Fruit fly (Drosophila melanogaster) whole organism, embryonic: ENCODE data around the gene CG1246.

Source experiments
- CG11085 ChIP-seq: fragments of 200-800 bp; sonication (Bioruptor generic); IDR thresholded peaks from 2 replicates; pipeline ENCODE4 v1.3.6; 2022; ENCODE audit warnings: missing biosample characterization, missing genetic modification characterization
- CG11398 ChIP-seq: fragments of 200-800 bp; sonication (Bioruptor generic); optimal IDR thresholded peaks from 2 replicates; lab custom pipeline; 2016; ENCODE audit warnings: missing biosample characterization, missing genetic modification characterization
- CG12071 ChIP-seq: fragments of 200-800 bp; sonication (Bioruptor generic); optimal IDR thresholded peaks from 3 replicates; lab custom pipeline; 2018; ENCODE audit warnings: missing biosample characterization, mild to moderate bottlenecking, missing genetic modification characterization
- CG12659 ChIP-seq: fragments of 200-800 bp; sonication (Bioruptor generic); optimal IDR thresholded peaks from 3 replicates; lab custom pipeline; 2017; ENCODE audit warnings: mild to moderate bottlenecking, missing biosample characterization, missing genetic modification reagents, missing genetic modification characterization
- CG14050 ChIP-seq: fragments of 200-800 bp; sonication (Bioruptor generic); IDR thresholded peaks from 3 replicates; pipeline ENCODE4 v1.3.6; 2022; ENCODE audit warnings: missing biosample characterization, missing genetic modification characterization
- CG15011 ChIP-seq: fragments of 200-800 bp; sonication (Bioruptor generic); optimal IDR thresholded peaks from 3 replicates; lab custom pipeline; 2018; ENCODE audit warnings: missing biosample characterization, mild to moderate bottlenecking, missing genetic modification characterization
- CG16815 ChIP-seq: fragments of 200-800 bp; sonication (Bioruptor generic); optimal IDR thresholded peaks from 3 replicates; lab custom pipeline; 2017; ENCODE audit warnings: missing biosample characterization, mild to moderate bottlenecking, missing genetic modification characterization
- CG2116 ChIP-seq: fragments of 200-800 bp; sonication (Bioruptor generic); optimal IDR thresholded peaks from 3 replicates; lab custom pipeline; 2018; ENCODE audit warnings: missing biosample characterization, mild to moderate bottlenecking, missing genetic modification characterization
- CG3838 ChIP-seq: fragments of 200-800 bp; sonication (Bioruptor generic); optimal IDR thresholded peaks from 3 replicates; lab custom pipeline; 2016; ENCODE audit warnings: missing biosample characterization, missing genetic modification characterization
- CG4617 ChIP-seq: fragments of 200-800 bp; sonication (Bioruptor generic); optimal IDR thresholded peaks from 3 replicates; lab custom pipeline; 2016; ENCODE audit warnings: missing biosample characterization, missing genetic modification characterization, borderline replicate concordance
- CG4707 ChIP-seq: fragments of 200-800 bp; sonication (Bioruptor generic); optimal IDR thresholded peaks from 2 replicates; lab custom pipeline; 2018; ENCODE audit warnings: missing biosample characterization, mild to moderate bottlenecking, missing genetic modification characterization, moderate library complexity
- CG6683 ChIP-seq: fragments of 200-800 bp; sonication (Bioruptor generic); optimal IDR thresholded peaks from 2 replicates; lab custom pipeline; 2017; ENCODE audit warnings: missing biosample characterization, mild to moderate bottlenecking, missing genetic modification characterization, missing genetic modification reagents
- CG7745 ChIP-seq: fragments of 200-800 bp; sonication (Bioruptor generic); optimal IDR thresholded peaks from 2 replicates; lab custom pipeline; 2018; ENCODE audit warnings: missing biosample characterization, mild to moderate bottlenecking, missing genetic modification characterization, moderate library complexity
- CG8089 ChIP-seq: fragments of 200-800 bp; sonication (Bioruptor generic); optimal IDR thresholded peaks from 3 replicates; lab custom pipeline; 2016; ENCODE audit warnings: missing biosample characterization, missing genetic modification characterization
- CG8290 ChIP-seq, 3 experiments: fragments of 200-800 bp; sonication (Bioruptor generic); optimal IDR thresholded peaks; 2 replicates each; lab custom pipeline; 2016 to 2019; ENCODE audit warnings: missing biosample characterization in 3 of 3, missing genetic modification characterization in 3 of 3, mild to moderate bottlenecking in 2 of 3, moderate library complexity in 1 of 3
- ERR ChIP-seq: fragments of 200-800 bp; sonication (Bioruptor generic); optimal IDR thresholded peaks from 2 replicates; lab custom pipeline; 2016; ENCODE audit warnings: missing biosample characterization, missing genetic modification characterization
- Elba2 ChIP-seq: fragments of 200-800 bp; sonication (Bioruptor generic); optimal IDR thresholded peaks from 3 replicates; lab custom pipeline; 2016; ENCODE audit warnings: missing biosample characterization, missing genetic modification characterization
- Gsc ChIP-seq: fragments of 200-800 bp; sonication (Bioruptor generic); IDR thresholded peaks from 2 replicates; pipeline ENCODE4 v1.3.6; 2022; ENCODE audit warnings: missing biosample characterization, missing genetic modification characterization
- HmgD ChIP-seq: fragments of 200-800 bp; sonication (Bioruptor generic); optimal IDR thresholded peaks from 3 replicates; lab custom pipeline; 2016; ENCODE audit warnings: missing biosample characterization, missing genetic modification characterization
- HmgZ ChIP-seq: fragments of 200-800 bp; sonication (Bioruptor generic); optimal IDR thresholded peaks from 2 replicates; lab custom pipeline; 2018; ENCODE audit warnings: missing biosample characterization, mild to moderate bottlenecking, missing genetic modification characterization
- NC2β ChIP-seq: fragments of 200-800 bp; sonication (Bioruptor generic); optimal IDR thresholded peaks from 2 replicates; lab custom pipeline; 2016; ENCODE audit warnings: missing biosample characterization, missing genetic modification characterization
- NFAT ChIP-seq: fragments of 200-800 bp; sonication (Bioruptor generic); IDR thresholded peaks from 2 replicates; pipeline ENCODE4 v1.3.6; 2022; ENCODE audit warnings: missing biosample characterization, missing genetic modification characterization
- Oli ChIP-seq: fragments of 200-800 bp; sonication (Bioruptor generic); optimal IDR thresholded peaks from 2 replicates; lab custom pipeline; 2018; ENCODE audit warnings: missing biosample characterization, mild to moderate bottlenecking, missing genetic modification characterization, moderate library complexity
- Ptx1 ChIP-seq: fragments of 200-800 bp; sonication (Bioruptor generic); IDR thresholded peaks from 2 replicates; pipeline ENCODE4 v1.3.6; 2022; ENCODE audit warnings: missing biosample characterization, missing genetic modification characterization
- Trl ChIP-seq, 3 experiments: fragments of >200 bp in 2 of 3; fragments of 200-800 bp in 1 of 3; sonication (Bioruptor generic) in 1 of 3; optimal IDR thresholded peaks; 2 replicates in 1 of 3; 3 replicates in 2 of 3; lab custom pipeline; 2016 to 2017; ENCODE audit warnings: missing biosample characterization in 1 of 3, missing genetic modification characterization in 1 of 3
- bcd ChIP-seq: fragments of 200-800 bp; sonication (Bioruptor generic); optimal IDR thresholded peaks from 2 replicates; lab custom pipeline; 2017; ENCODE audit warnings: missing biosample characterization, mild to moderate bottlenecking, missing genetic modification characterization
- chinmo ChIP-seq: fragments of 200-800 bp; sonication (Bioruptor generic); IDR thresholded peaks from 4 replicates; pipeline ENCODE4 v1.3.6; 2022; ENCODE audit warnings: missing biosample characterization, missing genetic modification characterization; ENCODE audit not compliant: partially characterized antibody
- crp ChIP-seq, 2 experiments: fragments of 200-800 bp; sonication (Bioruptor generic); optimal IDR thresholded peaks; 2 replicates in 1 of 2; 3 replicates in 1 of 2; lab custom pipeline; 2017; ENCODE audit warnings: missing biosample characterization in 2 of 2, missing genetic modification characterization in 2 of 2, mild to moderate bottlenecking in 1 of 2, moderate library complexity in 1 of 2
- gem ChIP-seq: fragments of 200-800 bp; sonication (Bioruptor generic); optimal IDR thresholded peaks from 2 replicates; lab custom pipeline; 2019; ENCODE audit warnings: missing biosample characterization, mild to moderate bottlenecking, missing genetic modification characterization, moderate library complexity
- ham ChIP-seq: fragments of 200-800 bp; sonication (Bioruptor generic); IDR thresholded peaks from 2 replicates; pipeline ENCODE4 v1.3.6; 2022; ENCODE audit warnings: missing biosample characterization, missing genetic modification characterization
- hbn ChIP-seq: fragments of 200-800 bp; sonication (Bioruptor generic); IDR thresholded peaks from 2 replicates; pipeline ENCODE4 v1.3.6; 2022; ENCODE audit warnings: missing biosample characterization, missing genetic modification characterization; ENCODE audit not compliant: partially characterized antibody
- insv ChIP-seq, 2 experiments: fragments of 200-800 bp; sonication (Bioruptor generic); optimal IDR thresholded peaks; 3 replicates each; lab custom pipeline; 2016 to 2018; ENCODE audit warnings: missing biosample characterization in 2 of 2, missing genetic modification characterization in 2 of 2
- kay ChIP-seq: fragments of 200-800 bp; sonication (Bioruptor generic); optimal IDR thresholded peaks from 2 replicates; lab custom pipeline; 2016; ENCODE audit warnings: missing biosample characterization, missing genetic modification characterization
- lab ChIP-seq: fragments of 200-800 bp; sonication (Bioruptor generic); optimal IDR thresholded peaks from 3 replicates; lab custom pipeline; 2017; ENCODE audit warnings: missing biosample characterization, missing genetic modification characterization, mild to moderate bottlenecking, moderate library complexity, missing genetic modification reagents
- mam ChIP-seq: fragments of 200-800 bp; sonication (Bioruptor generic); optimal IDR thresholded peaks from 3 replicates; lab custom pipeline; 2016; ENCODE audit warnings: missing biosample characterization, missing genetic modification characterization
- pho ChIP-seq: fragments of 200-800 bp; sonication (Bioruptor generic); optimal IDR thresholded peaks from 2 replicates; lab custom pipeline; 2016; ENCODE audit warnings: missing biosample characterization, missing genetic modification characterization
- pnt ChIP-seq: fragments of 200-800 bp; sonication (Bioruptor generic); optimal IDR thresholded peaks from 3 replicates; lab custom pipeline; 2016; ENCODE audit warnings: missing biosample characterization, missing genetic modification characterization
- ro ChIP-seq: fragments of 200-800 bp; sonication (Bioruptor generic); IDR thresholded peaks from 2 replicates; pipeline ENCODE4 v1.3.6; 2022; ENCODE audit warnings: missing biosample characterization, missing genetic modification characterization
- sima ChIP-seq: fragments of 200-800 bp; sonication (Bioruptor generic); optimal IDR thresholded peaks from 2 replicates; lab custom pipeline; 2016; ENCODE audit warnings: missing biosample characterization, missing genetic modification characterization
- sob ChIP-seq: fragments of 200-800 bp; sonication (Bioruptor generic); IDR thresholded peaks from 2 replicates; pipeline ENCODE4 v1.3.6; 2022; ENCODE audit warnings: missing biosample characterization, missing genetic modification characterization
- sqz ChIP-seq: fragments of 200-800 bp; sonication (Bioruptor generic); optimal IDR thresholded peaks from 3 replicates; lab custom pipeline; 2018; ENCODE audit warnings: missing biosample characterization, mild to moderate bottlenecking, missing genetic modification characterization
- sug ChIP-seq: fragments of 200-800 bp; optimal IDR thresholded peaks from 2 replicates; lab custom pipeline; 2019; ENCODE audit warnings: missing biosample characterization, mild to moderate bottlenecking, missing genetic modification characterization, moderate library complexity
- tll ChIP-seq, 2 experiments: fragments of 200-800 bp in 1 of 2; fragments of >200 bp in 1 of 2; sonication (Bioruptor generic) in 1 of 2; optimal IDR thresholded peaks; 2 replicates each; lab custom pipeline; 2017 to 2019; ENCODE audit warnings: missing biosample characterization in 2 of 2, missing genetic modification characterization in 2 of 2, mild to moderate bottlenecking in 1 of 2, moderate library complexity in 1 of 2
- trh ChIP-seq: fragments of 200-800 bp; sonication (Bioruptor generic); optimal IDR thresholded peaks from 2 replicates; lab custom pipeline; 2016; ENCODE audit warnings: missing biosample characterization, missing genetic modification characterization
- ttk ChIP-seq: fragments of 200-800 bp; sonication (Bioruptor generic); IDR thresholded peaks from 2 replicates; pipeline ENCODE4 v2.1.2; 2022; ENCODE audit warnings: missing biosample characterization, missing genetic modification characterization
- zf30C ChIP-seq: fragments of 200-800 bp; sonication (Bioruptor generic); optimal IDR thresholded peaks from 3 replicates; lab custom pipeline; 2018; ENCODE audit warnings: missing biosample characterization, mild to moderate bottlenecking, missing genetic modification characterization
- zfh1 ChIP-seq: fragments of 200-800 bp; sonication (Bioruptor generic); IDR thresholded peaks from 3 replicates; pipeline ENCODE4 v1.3.6; 2022; ENCODE audit warnings: missing biosample characterization, missing genetic modification characterization

CG1246 gene

DNA sequence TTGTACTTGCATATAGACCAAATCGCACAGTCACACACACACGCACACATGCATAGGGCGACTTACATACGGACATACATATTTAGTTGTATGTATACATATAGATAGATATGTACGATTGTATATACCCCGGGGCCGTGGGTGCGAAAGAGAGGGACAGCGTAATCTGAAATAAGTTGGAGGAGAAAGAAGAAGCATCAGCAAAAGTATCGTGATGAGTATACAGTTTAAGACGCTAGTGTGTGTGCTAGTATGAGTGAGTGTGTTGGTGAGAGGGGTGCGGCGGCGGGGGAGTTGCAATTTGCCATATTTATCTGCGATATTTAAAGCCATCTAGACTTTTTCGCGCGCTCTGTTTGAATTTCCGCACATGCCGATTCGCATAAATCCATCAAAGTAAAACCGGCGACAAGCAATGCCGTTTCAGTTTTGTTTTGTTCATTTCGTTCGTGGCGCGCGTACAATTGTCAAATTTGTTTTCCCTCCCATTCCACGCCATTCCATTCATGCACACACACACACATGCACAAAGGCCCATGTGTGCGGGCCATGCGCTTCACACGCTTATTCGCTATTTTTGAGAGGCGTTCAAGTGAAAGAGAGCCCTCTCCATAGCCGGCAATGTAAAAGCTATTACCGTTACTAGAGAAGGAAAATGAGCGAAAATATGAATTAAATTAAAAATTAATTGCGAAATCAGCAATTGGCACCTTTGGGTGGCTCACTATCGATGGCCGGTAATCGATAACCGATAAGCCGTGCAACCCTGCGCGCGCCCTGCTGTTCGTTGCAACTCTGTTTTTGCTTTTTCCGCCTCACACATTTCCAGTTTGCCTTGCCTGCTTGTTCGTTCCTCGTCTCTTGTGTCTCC lies 12.7 kb upstream of the CG1246 start (continued):
- peak; percentile 78 for TF ChIP-seq sug (tag; lab: Kevin White, UChicago)
- TF ChIP-seq Elba2 = no peak
- peak; percentile 85 for TF ChIP-seq CG12071
- peak; percentile 64 for TF ChIP-seq Ptx1 (GFP tag; lab: Robert Waterston, UW)
- peak; percentile 75; the same call in 2 of the 3 replicates for TF ChIP-seq CG14050 (GFP tag; lab: Robert Waterston, UW)
- TF ChIP-seq Oli (tag; lab: Kevin White, UChicago) = peak; percentile 59
- peak in 1 of 2 experiments; percentile 84 for TF ChIP-seq insv (GFP tag; optimal IDR thresholded peaks at IDR 0.05; lab: Kevin White, UChicago)
- no peak for TF ChIP-seq Gsc
- TF ChIP-seq NFAT (GFP tag; lab: Robert Waterston, UW) = peak; percentile 85
- TF ChIP-seq CG12659 = peak; percentile 95
- TF ChIP-seq zf30C (GFP tag; lab: Kevin White, UChicago) = peak; percentile 48
- peak; percentile 87 for TF ChIP-seq bcd (GFP tag; lab: Kevin White, UChicago)
- TF ChIP-seq sima (GFP tag; lab: Kevin White, UChicago) = peak; percentile 52
- TF ChIP-seq chinmo (GFP tag; lab: Robert Waterston, UW) = peak; percentile 73; the same call in 3 of the 4 replicates
- peak; percentile 78 for TF ChIP-seq CG6683 (GFP tag; lab: Kevin White, UChicago)
- TF ChIP-seq tll (GFP tag; optimal IDR thresholded peaks at IDR 0.05; lab: Kevin White, UChicago) = no peak
- peak in 1 of 2 experiments; percentile 32 for TF ChIP-seq Trl (optimal IDR thresholded peaks at IDR 0.05; lab: Kevin White, UChicago)
- peak; percentile 91 for TF ChIP-seq Trl (GFP tag; optimal IDR thresholded peaks at IDR 0.05; lab: Kevin White, UChicago)
- peak; percentile 75 for TF ChIP-seq HmgZ (tag; lab: Kevin White, UChicago)
- no peak for TF ChIP-seq kay (GFP tag; lab: Kevin White, UChicago)
- peak; percentile 85 for TF ChIP-seq CG15011 (GFP tag; lab: Kevin White, UChicago)
- peak; percentile 54 for TF ChIP-seq HmgD (GFP tag; lab: Kevin White, UChicago)
- no peak for TF ChIP-seq CG7745
- TF ChIP-seq gem (tag; lab: Kevin White, UChicago) = peak; percentile 52
- peak; percentile 80 for TF ChIP-seq ttk (GFP tag; lab: Robert Waterston, UW)
- TF ChIP-seq pho = peak; percentile 82
- TF ChIP-seq CG4707 (GFP tag; lab: Kevin White, UChicago) = peak; percentile 53
- peak; percentile 96 for TF ChIP-seq lab
- TF ChIP-seq CG16815 (GFP tag; lab: Kevin White, UChicago) = no peak
- TF ChIP-seq hbn = peak; percentile 55
- peak; percentile 65 for TF ChIP-seq CG8290 (GFP tag; optimal IDR thresholded peaks at IDR 0.05; lab: Kevin White, UChicago)
- peak; percentile 89 to 92 for TF ChIP-seq CG8290 (tag; optimal IDR thresholded peaks at IDR 0.05; lab: Kevin White, UChicago)
- TF ChIP-seq mam (GFP tag; lab: Kevin White, UChicago) = peak; percentile 66
- TF ChIP-seq CG11085 (GFP tag; lab: Robert Waterston, UW) = peak; percentile 79
- TF ChIP-seq CG3838 = peak; percentile 46
- peak; percentile 86 for TF ChIP-seq sob (GFP tag; lab: Robert Waterston, UW)
- peak in 1 of 2 experiments; percentile 74 for TF ChIP-seq crp (GFP tag; optimal IDR thresholded peaks at IDR 0.05; lab: Kevin White, UChicago)
- TF ChIP-seq CG8089 (GFP tag; lab: Kevin White, UChicago) = peak; percentile 79
- TF ChIP-seq ERR = peak; percentile 64
- peak; percentile 19 for TF ChIP-seq trh (GFP tag; lab: Kevin White, UChicago)
- peak; percentile 67 for TF ChIP-seq CG11398 (GFP tag; lab: Kevin White, UChicago)
- TF ChIP-seq ham (GFP tag; lab: Robert Waterston, UW) = peak; percentile 44; the same call in 1 of the 2 replicates
- TF ChIP-seq CG4617 (GFP tag; lab: Kevin White, UChicago) = peak; percentile 52
- TF ChIP-seq sqz (GFP tag; lab: Kevin White, UChicago) = peak; percentile 91
- peak; percentile 86 for TF ChIP-seq zfh1
- peak; percentile 88 for TF ChIP-seq NC2β (GFP tag; lab: Kevin White, UChicago)
- peak; percentile 100 for TF ChIP-seq CG2116 (GFP tag; lab: Kevin White, UChicago)
- peak; percentile 12 for TF ChIP-seq pnt (GFP tag; lab: Kevin White, UChicago)
- TF ChIP-seq ro (GFP tag; lab: Robert Waterston, UW) = no peak
